Fruit fly (Drosophila melanogaster) whole organism, embryonic: ENCODE data around the gene CG7916.

Source experiments
- Adf1 ChIP-seq: fragments of 200-800 bp; sonication (Bioruptor generic); IDR thresholded peaks from 2 replicates; pipeline ENCODE4 v1.3.6; 2022; ENCODE audit warnings: missing biosample characterization, missing genetic modification characterization
- Bgb ChIP-seq: fragments of 200-800 bp; sonication (Bioruptor generic); IDR thresholded peaks from 2 replicates; pipeline ENCODE4 v1.3.6; 2022; ENCODE audit warnings: missing biosample characterization, missing genetic modification characterization; ENCODE audit not compliant: partially characterized antibody
- CG10959 ChIP-seq: fragments of 200-800 bp; sonication (Bioruptor generic); IDR thresholded peaks from 2 replicates; pipeline ENCODE4 v1.3.6; 2022; ENCODE audit warnings: missing biosample characterization, missing genetic modification characterization
- CG11695 ChIP-seq: fragments of 200-800 bp; sonication (Bioruptor generic); IDR thresholded peaks from 3 replicates; pipeline ENCODE4 v1.3.6; 2022; ENCODE audit warnings: missing biosample characterization, missing genetic modification characterization
- CG13894 ChIP-seq: fragments of 200-800 bp; sonication (Bioruptor generic); optimal IDR thresholded peaks from 3 replicates; lab custom pipeline; 2018; ENCODE audit warnings: missing biosample characterization, mild to moderate bottlenecking, missing genetic modification characterization, moderate library complexity
- CG15269 ChIP-seq: fragments of 200-800 bp; sonication (Bioruptor generic); optimal IDR thresholded peaks from 2 replicates; lab custom pipeline; 2018; ENCODE audit warnings: missing biosample characterization, mild to moderate bottlenecking, missing genetic modification characterization, moderate library complexity
- CG1529 ChIP-seq: fragments of 200-800 bp; sonication (Bioruptor generic); optimal IDR thresholded peaks from 3 replicates; lab custom pipeline; 2018; ENCODE audit warnings: missing biosample characterization, missing genetic modification characterization
- CG17385 ChIP-seq: fragments of 200-800 bp; sonication (Bioruptor generic); optimal IDR thresholded peaks from 3 replicates; lab custom pipeline; 2018; ENCODE audit warnings: missing biosample characterization, mild to moderate bottlenecking, missing genetic modification characterization
- CG2712 ChIP-seq: fragments of 200-800 bp; optimal IDR thresholded peaks from 3 replicates; lab custom pipeline; 2019; ENCODE audit warnings: missing biosample characterization, mild to moderate bottlenecking, missing genetic modification characterization, moderate library complexity
- CG30020 ChIP-seq: fragments of 200-800 bp; optimal IDR thresholded peaks from 2 replicates; lab custom pipeline; 2019; ENCODE audit warnings: missing biosample characterization, mild to moderate bottlenecking, missing genetic modification characterization, moderate library complexity
- CG3407 ChIP-seq: fragments of 200-800 bp; sonication (Bioruptor generic); optimal IDR thresholded peaks from 2 replicates; lab custom pipeline; 2018; ENCODE audit warnings: missing biosample characterization, mild to moderate bottlenecking, missing genetic modification characterization
- CG42726 ChIP-seq: fragments of 200-800 bp; sonication (Bioruptor generic); IDR thresholded peaks from 2 replicates; pipeline ENCODE4 v1.3.6; 2022; ENCODE audit warnings: missing biosample characterization, missing genetic modification characterization; ENCODE audit not compliant: partially characterized antibody
- CG4854 ChIP-seq: fragments of 200-800 bp; sonication (Bioruptor generic); optimal IDR thresholded peaks from 2 replicates; lab custom pipeline; 2016; ENCODE audit warnings: missing biosample characterization, missing genetic modification characterization, inconsistent platforms
- CG5180 ChIP-seq: fragments of 200-800 bp; sonication (Bioruptor generic); optimal IDR thresholded peaks from 3 replicates; lab custom pipeline; 2017; ENCODE audit warnings: missing biosample characterization, missing genetic modification characterization, mild to moderate bottlenecking, moderate library complexity, missing genetic modification reagents
- CG6175 ChIP-seq: fragments of 200-800 bp; sonication (Bioruptor generic); IDR thresholded peaks from 3 replicates; pipeline ENCODE4 v1.3.6; 2022; ENCODE audit warnings: missing biosample characterization, missing genetic modification characterization
- CG6254 ChIP-seq: fragments of 200-800 bp; sonication (Bioruptor generic); optimal IDR thresholded peaks from 3 replicates; lab custom pipeline; 2017; ENCODE audit warnings: mild to moderate bottlenecking, missing biosample characterization, missing genetic modification reagents, missing genetic modification characterization
- Dll ChIP-seq: fragments of 200-800 bp; sonication (Bioruptor generic); IDR thresholded peaks from 4 replicates; pipeline ENCODE4 v1.3.6; 2022; ENCODE audit warnings: missing biosample characterization, missing genetic modification characterization; ENCODE audit not compliant: partially characterized antibody
- E2f1 ChIP-seq: fragments of 200-800 bp; sonication (Bioruptor generic); IDR thresholded peaks from 2 replicates; pipeline ENCODE4 v1.3.6; 2022; ENCODE audit warnings: missing biosample characterization, missing genetic modification characterization
- HLH3B ChIP-seq: fragments of 200-800 bp; sonication (Bioruptor generic); IDR thresholded peaks from 2 replicates; pipeline ENCODE4 v1.3.6; 2022; ENCODE audit warnings: missing biosample characterization, missing genetic modification characterization
- HLH54F ChIP-seq: fragments of 200-800 bp; sonication (Bioruptor generic); optimal IDR thresholded peaks from 3 replicates; lab custom pipeline; 2016; ENCODE audit warnings: missing biosample characterization, missing genetic modification characterization
- Hr3 ChIP-seq: fragments of 200-800 bp; sonication (Bioruptor generic); optimal IDR thresholded peaks from 3 replicates; lab custom pipeline; 2016; ENCODE audit warnings: missing biosample characterization, missing genetic modification characterization
- Nf-YC ChIP-seq: fragments of 200-800 bp; optimal IDR thresholded peaks from 3 replicates; lab custom pipeline; 2019; ENCODE audit warnings: missing biosample characterization, mild to moderate bottlenecking, missing genetic modification characterization, moderate library complexity
- Poxn ChIP-seq: fragments of 200-800 bp; sonication (Bioruptor generic); IDR thresholded peaks from 2 replicates; pipeline ENCODE4 v1.3.6; 2022; ENCODE audit warnings: missing biosample characterization, missing genetic modification characterization
- Side ChIP-seq: fragments of 200-800 bp; sonication (Bioruptor generic); optimal IDR thresholded peaks from 2 replicates; lab custom pipeline; 2016; ENCODE audit warnings: missing biosample characterization, missing genetic modification characterization
- Ssrp ChIP-seq: fragments of 200-800 bp; sonication (Bioruptor generic); optimal IDR thresholded peaks from 2 replicates; lab custom pipeline; 2018; ENCODE audit warnings: missing biosample characterization, mild to moderate bottlenecking, missing genetic modification characterization, moderate library complexity
- Stat92E ChIP-seq, 3 experiments: fragments of >200 bp in 2 of 3; fragments of 200-800 bp in 1 of 3; sonication (Bioruptor generic) in 1 of 3; optimal IDR thresholded peaks; 2 replicates each; lab custom pipeline; 2017 to 2019; ENCODE audit warnings: missing biosample characterization in 3 of 3, missing genetic modification characterization in 3 of 3, mild to moderate bottlenecking in 1 of 3, moderate library complexity in 1 of 3
- Trl ChIP-seq, 3 experiments: fragments of >200 bp in 2 of 3; fragments of 200-800 bp in 1 of 3; sonication (Bioruptor generic) in 1 of 3; optimal IDR thresholded peaks; 2 replicates in 1 of 3; 3 replicates in 2 of 3; lab custom pipeline; 2016 to 2017; ENCODE audit warnings: missing biosample characterization in 1 of 3, missing genetic modification characterization in 1 of 3
- ac ChIP-seq: fragments of 200-800 bp; sonication (Bioruptor generic); optimal IDR thresholded peaks from 3 replicates; lab custom pipeline; 2017; ENCODE audit warnings: missing biosample characterization, mild to moderate bottlenecking, missing genetic modification characterization
- ash1 ChIP-seq: fragments of 200-800 bp; sonication (Bioruptor generic); optimal IDR thresholded peaks from 2 replicates; lab custom pipeline; 2018; ENCODE audit warnings: missing biosample characterization, mild to moderate bottlenecking, missing genetic modification characterization
- caup ChIP-seq: fragments of 200-800 bp; sonication (Bioruptor generic); optimal IDR thresholded peaks from 3 replicates; lab custom pipeline; 2017; ENCODE audit warnings: missing biosample characterization, mild to moderate bottlenecking, missing genetic modification characterization, moderate library complexity; ENCODE audit not compliant: severe bottlenecking
- chif ChIP-seq, 2 experiments: fragments of 200-800 bp; sonication (Bioruptor generic); optimal IDR thresholded peaks; 3 replicates each; lab custom pipeline; 2016; ENCODE audit warnings: missing biosample characterization in 2 of 2, missing genetic modification characterization in 2 of 2
- croc ChIP-seq: fragments of 200-800 bp; sonication (Bioruptor generic); conservative IDR thresholded peaks from 3 replicates; pipeline ENCODE4 v1.3.6; 2022; ENCODE audit warnings: missing biosample characterization, missing genetic modification characterization
- gem ChIP-seq: fragments of 200-800 bp; sonication (Bioruptor generic); optimal IDR thresholded peaks from 2 replicates; lab custom pipeline; 2019; ENCODE audit warnings: missing biosample characterization, mild to moderate bottlenecking, missing genetic modification characterization, moderate library complexity
- gro ChIP-seq: fragments of 200-800 bp; sonication (Bioruptor generic); optimal IDR thresholded peaks from 2 replicates; lab custom pipeline; 2016; ENCODE audit warnings: missing biosample characterization, missing genetic modification characterization
- hkb ChIP-seq, 2 experiments: fragments of 200-800 bp in 1 of 2; fragments of >200 bp in 1 of 2; sonication (Bioruptor generic) in 1 of 2; IDR thresholded peaks in 1 of 2; optimal IDR thresholded peaks in 1 of 2; 2 replicates each; pipeline versions ENCODE4 v1.3.6 to Lab custom; 2017 to 2022; ENCODE audit warnings: missing biosample characterization in 1 of 2, missing genetic modification characterization in 1 of 2
- kni ChIP-seq: fragments of 200-800 bp; sonication (Bioruptor generic); optimal IDR thresholded peaks from 3 replicates; lab custom pipeline; 2017; ENCODE audit warnings: mild to moderate bottlenecking, missing biosample characterization, missing genetic modification reagents, missing genetic modification characterization
- knrl ChIP-seq: fragments of 200-800 bp; sonication (Bioruptor generic); IDR thresholded peaks from 3 replicates; pipeline ENCODE4 v1.3.6; 2022; ENCODE audit warnings: missing biosample characterization, missing genetic modification characterization; ENCODE audit not compliant: partially characterized antibody
- mirr ChIP-seq: fragments of 200-800 bp; sonication (Bioruptor generic); optimal IDR thresholded peaks from 3 replicates; lab custom pipeline; 2018; ENCODE audit warnings: missing biosample characterization, mild to moderate bottlenecking, missing genetic modification characterization
- nom ChIP-seq: fragments of 200-800 bp; sonication (Bioruptor generic); optimal IDR thresholded peaks from 2 replicates; lab custom pipeline; 2017; ENCODE audit warnings: missing biosample characterization, missing genetic modification characterization, mild to moderate bottlenecking, moderate library complexity, missing genetic modification reagents
- onecut ChIP-seq: fragments of 200-800 bp; sonication (Bioruptor generic); IDR thresholded peaks from 2 replicates; pipeline ENCODE4 v1.3.6; 2022; ENCODE audit warnings: missing biosample characterization, missing genetic modification characterization
- otp ChIP-seq: fragments of 200-800 bp; sonication (Bioruptor generic); IDR thresholded peaks from 3 replicates; pipeline ENCODE4, ENCODE4 v1.3.6; 2022; ENCODE audit warnings: missing biosample characterization, missing genetic modification characterization
- pb ChIP-seq: fragments of 200-800 bp; sonication (Bioruptor generic); optimal IDR thresholded peaks from 3 replicates; lab custom pipeline; 2016; ENCODE audit warnings: missing biosample characterization, missing genetic modification characterization
- sd ChIP-seq: fragments of 200-800 bp; sonication (Bioruptor generic); optimal IDR thresholded peaks from 3 replicates; lab custom pipeline; 2018; ENCODE audit warnings: missing biosample characterization, mild to moderate bottlenecking, missing genetic modification characterization, moderate library complexity
- sens ChIP-seq: fragments of 200-800 bp; sonication (Bioruptor generic); peaks from one replicate; lab custom pipeline; 2016; ENCODE audit warnings: missing biosample characterization, missing genetic modification characterization
- seq ChIP-seq: fragments of 200-800 bp; sonication (Bioruptor generic); IDR thresholded peaks from 2 replicates; pipeline ENCODE4 v1.3.6; 2022; ENCODE audit warnings: missing biosample characterization, missing genetic modification characterization
- sna ChIP-seq: fragments of 200-800 bp; sonication (Bioruptor generic); IDR thresholded peaks from 2 replicates; pipeline ENCODE4 v1.3.6; 2022; ENCODE audit warnings: missing biosample characterization, missing genetic modification characterization; ENCODE audit not compliant: partially characterized antibody
- vfl ChIP-seq: fragments of 200-800 bp; sonication (Bioruptor generic); optimal IDR thresholded peaks from 2 replicates; lab custom pipeline; 2016; ENCODE audit warnings: missing biosample characterization, missing genetic modification characterization
- z ChIP-seq: fragments of 200-800 bp; sonication (Bioruptor generic); IDR thresholded peaks from 3 replicates; pipeline ENCODE4 v1.3.6; 2022; ENCODE audit warnings: missing biosample characterization, missing genetic modification characterization

Gene CG7916

DNA sequence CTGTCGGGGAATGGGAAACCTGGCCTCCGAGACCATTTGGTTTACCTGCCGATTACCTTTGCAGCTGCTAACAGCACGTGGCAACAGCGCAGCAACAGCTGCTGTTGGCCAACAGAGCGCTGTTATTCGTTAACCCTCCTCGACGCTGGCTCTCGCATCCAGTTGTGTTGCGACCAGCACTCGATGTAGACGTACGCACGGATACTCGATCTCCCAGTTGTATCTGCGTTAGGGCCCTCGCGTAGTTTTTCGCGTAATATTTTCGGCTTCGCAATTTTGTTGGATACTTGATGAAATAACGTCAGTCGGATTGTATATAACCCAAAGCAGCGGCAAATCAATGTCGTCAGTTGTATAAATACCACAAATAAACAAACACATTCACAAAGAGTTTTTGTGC, 32.2 kb downstream of the CG7916 start (continued):
- peak; percentile 62 for TF ChIP-seq ac (GFP tag; lab: Kevin White, UChicago)
- TF ChIP-seq vfl, result peak; percentile 7
- TF ChIP-seq CG11695 (GFP tag; lab: Robert Waterston, UW), result 0 out of 3 replicates have a peak, but pooled peaks have one; percentile 46
- TF ChIP-seq CG1529 (GFP tag; lab: Kevin White, UChicago), result no peak
- no peak for TF ChIP-seq gem (tag; lab: Kevin White, UChicago)
- peak; percentile 40 for TF ChIP-seq CG5180 (GFP tag; lab: Kevin White, UChicago)
- peak; percentile 46; the same call in 1 of the 2 replicates for TF ChIP-seq CG10959 (GFP tag; lab: Robert Waterston, UW)
- peak; percentile 21 for TF ChIP-seq sd (tag; lab: Kevin White, UChicago)
- TF ChIP-seq Hr3 (GFP tag; lab: Kevin White, UChicago), result no peak
- TF ChIP-seq CG30020 (tag; lab: Kevin White, UChicago), result no peak
- TF ChIP-seq hkb (optimal IDR thresholded peaks at IDR 0.05; lab: Kevin White, UChicago), result no peak
- TF ChIP-seq hkb (GFP tag; IDR thresholded peaks at IDR 0.05; lab: Robert Waterston, UW), result 0 out of 2 replicates have a peak, but pooled peaks have one; percentile 39
- TF ChIP-seq CG42726 (GFP tag; lab: Robert Waterston, UW), result peak; percentile 88
- TF ChIP-seq CG13894 (tag; lab: Kevin White, UChicago), result peak; percentile 25
- peak; percentile 21 for TF ChIP-seq Side (GFP tag; lab: Kevin White, UChicago)
- TF ChIP-seq otp, result peak; percentile 41; the same call in 1 of the 3 replicates
- peak; percentile 23; the same call in 1 of the 2 replicates for TF ChIP-seq sna (GFP tag; lab: Robert Waterston, UW)
- TF ChIP-seq CG4854 (GFP tag; lab: Kevin White, UChicago), result peak; percentile 52
- TF ChIP-seq Ssrp (tag; lab: Kevin White, UChicago), result no peak
- peak; percentile 51 for TF ChIP-seq mirr (GFP tag; lab: Kevin White, UChicago)
- TF ChIP-seq CG2712 (tag; lab: Kevin White, UChicago), result peak; percentile 27
- peak; percentile 85 for TF ChIP-seq sens
- TF ChIP-seq HLH54F (GFP tag; lab: Kevin White, UChicago), result peak; percentile 16
- peak in 1 of 3 experiments; percentile 47 for TF ChIP-seq Stat92E (GFP tag; optimal IDR thresholded peaks at IDR 0.05; lab: Kevin White, UChicago)
- TF ChIP-seq CG17385 (GFP tag; lab: Kevin White, UChicago), result peak; percentile 42
- TF ChIP-seq HLH3B (GFP tag; lab: Robert Waterston, UW), result peak; percentile 21; the same call in 1 of the 2 replicates
- TF ChIP-seq pb, result peak; percentile 14
- peak; percentile 77; the same call in 1 of the 2 replicates for TF ChIP-seq Bgb
- TF ChIP-seq knrl, result peak; percentile 39; the same call in 2 of the 3 replicates
- no peak for TF ChIP-seq Dll (GFP tag; lab: Robert Waterston, UW)
- peak; percentile 74 for TF ChIP-seq gro (GFP tag; lab: Kevin White, UChicago)
- peak; percentile 29 for TF ChIP-seq Nf-YC
- peak; percentile 37; the same call in 1 of the 2 replicates for TF ChIP-seq Adf1 (GFP tag; lab: Robert Waterston, UW)
- TF ChIP-seq CG3407, result no peak
- TF ChIP-seq ash1, result peak; percentile 58
- TF ChIP-seq CG6254 (GFP tag; lab: Kevin White, UChicago), result no peak
- TF ChIP-seq croc, result no peak
- TF ChIP-seq E2f1 (GFP tag; lab: Robert Waterston, UW), result no peak
- TF ChIP-seq Poxn (GFP tag; lab: Robert Waterston, UW), result no peak
- TF ChIP-seq chif (GFP tag; optimal IDR thresholded peaks at IDR 0.05; lab: Kevin White, UChicago), result peak in 1 of 2 experiments; percentile 24
- TF ChIP-seq Trl (optimal IDR thresholded peaks at IDR 0.05; lab: Kevin White, UChicago), result peak in 1 of 2 experiments; percentile 23
- TF ChIP-seq Trl (GFP tag; optimal IDR thresholded peaks at IDR 0.05; lab: Kevin White, UChicago), result peak; percentile 34
- TF ChIP-seq caup (GFP tag; lab: Kevin White, UChicago), result peak; percentile 27
- TF ChIP-seq kni (GFP tag; lab: Kevin White, UChicago), result peak; percentile 3
- TF ChIP-seq onecut, result peak; percentile 29; the same call in 1 of the 2 replicates
- peak; percentile 30 for TF ChIP-seq nom (GFP tag; lab: Kevin White, UChicago)
- 0 out of 3 replicates have a peak, but pooled peaks have one; percentile 51 for TF ChIP-seq CG6175 (GFP tag; lab: Robert Waterston, UW)
- TF ChIP-seq z (GFP tag; lab: Robert Waterston, UW), result no peak
- peak; percentile 21 for TF ChIP-seq CG15269
- TF ChIP-seq seq (GFP tag; lab: Robert Waterston, UW), result peak; percentile 68; the same call in 1 of the 2 replicates
